Fruit fly (Drosophila melanogaster): ENCODE measurements around the gene CG42613.
A peak's percentile ranks its signal among the peaks of the same experiment; 100 is the strongest.

dm6 chr3R:18914594-18915275 is 14.3 kb upstream of the CG42613 start, which contains the start of gene Xrp1:
- TF ChIP-seq CG8632 (GFP tag; optimal IDR thresholded peaks at IDR 0.05) (no peak), CG9139 (GFP tag; optimal IDR thresholded peaks at IDR 0.05) (no peak), Hr39 (GFP tag; optimal IDR thresholded peaks at IDR 0.05) (peak; percentile 15), CG6854 (GFP tag; optimal IDR thresholded peaks at IDR 0.05) (peak; percentile 15), dac (GFP tag; optimal IDR thresholded peaks at IDR 0.05) (no peak), lz (GFP tag; optimal IDR thresholded peaks at IDR 0.05) (peak; percentile 11), vri (GFP tag; optimal IDR thresholded peaks at IDR 0.05) (peak; percentile 68), fd85E (GFP tag; optimal IDR thresholded peaks at IDR 0.05) (no peak), CG11902 (GFP tag; optimal IDR thresholded peaks at IDR 0.05) (peak; percentile 6), CG1621 (tag; optimal IDR thresholded peaks at IDR 0.05) (no peak)
